Worm (Caenorhabditis elegans): ENCODE data around the gene sqst-4.

DNA sequence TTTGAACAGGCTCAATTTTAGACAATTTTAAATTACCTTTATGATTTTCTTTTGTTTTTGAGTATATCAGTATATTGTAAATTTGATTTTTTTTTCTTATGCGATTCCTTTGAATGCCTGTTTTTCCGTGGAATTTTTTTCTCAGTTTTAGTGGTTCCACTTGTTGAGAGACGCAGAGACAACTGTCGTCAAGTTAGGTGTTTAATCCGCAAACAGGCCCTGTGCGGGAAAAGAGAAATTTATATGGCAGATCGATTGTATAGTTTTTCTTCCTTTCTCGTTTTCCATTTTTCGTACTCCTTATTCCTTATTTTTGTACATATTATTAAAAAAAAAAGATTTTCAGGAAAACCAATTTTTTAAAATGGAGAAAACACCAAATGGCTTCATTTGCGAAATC lies 10.7 kb downstream of the sqst-4 start, which contains the start of gene F36D3.1:
- TF ChIP-seq him-1 (tag; optimal IDR thresholded peaks at IDR 0.05) (no peak), dao-5 (tag; optimal IDR thresholded peaks at IDR 0.05) (no peak), W03F9.2 (tag; optimal IDR thresholded peaks at IDR 0.05) (no peak)
